Fruit fly (Drosophila melanogaster): ENCODE measurements around the gene PolE2.

DNA sequence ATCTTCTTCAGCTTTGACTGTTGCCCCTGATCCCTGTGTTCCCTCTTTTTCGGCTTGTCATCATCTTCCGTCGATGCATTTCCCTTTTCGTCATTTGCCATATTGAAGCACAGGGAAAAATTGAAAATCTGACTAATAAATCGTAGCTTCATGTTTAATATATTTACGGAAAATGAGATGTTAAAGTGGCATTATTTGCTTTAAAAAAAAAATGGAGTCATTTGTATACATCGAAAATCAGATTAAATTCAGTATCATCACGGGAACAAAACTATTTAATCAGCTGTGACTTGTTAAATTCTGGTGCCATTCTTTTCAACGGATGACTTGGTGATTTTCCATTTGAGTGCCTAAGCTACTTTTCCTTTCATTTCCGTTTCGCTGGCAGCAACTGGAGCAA lies 9.4 kb upstream of the PolE2 start, which contains the start of gene CG10486:
- TF ChIP-seq Ets21C (GFP tag; optimal IDR thresholded peaks at IDR 0.05) (no peak), Eip78C (GFP tag) (no peak), net (GFP tag; optimal IDR thresholded peaks at IDR 0.05) (no peak), CG11294 (GFP tag; IDR thresholded peaks at IDR 0.05) (no peak), CG8119 (GFP tag; IDR thresholded peaks at IDR 0.05) (no peak)

All from whole organism, prepupa.